Fruit fly (Drosophila melanogaster) whole organism, pupa: ENCODE results near the gene Cys.

Experiments used
- CG12605 ChIP-seq: fragments of 200-800 bp; sonication (Bioruptor generic); IDR thresholded peaks from 2 replicates; pipeline ENCODE4 v1.3.6; 2022; ENCODE audit warnings: missing biosample characterization, missing genetic modification characterization
- CG32121 ChIP-seq: fragments of 200-800 bp; sonication (Bioruptor generic); IDR thresholded peaks from 2 replicates; pipeline ENCODE4 v1.3.6; 2022; ENCODE audit warnings: missing biosample characterization, missing genetic modification characterization
- CG4496 ChIP-seq: fragments of 200-800 bp; sonication (Bioruptor generic); IDR thresholded peaks from 3 replicates; pipeline ENCODE4 v1.3.6; 2022; ENCODE audit warnings: missing biosample characterization, missing genetic modification characterization
- CG8159 ChIP-seq: fragments of 200-800 bp; sonication (Bioruptor generic); optimal IDR thresholded peaks from 3 replicates; lab custom pipeline; 2018; ENCODE audit warnings: missing biosample characterization, mild to moderate bottlenecking, missing genetic modification characterization, moderate library complexity
- CG8301 ChIP-seq: fragments of 200-800 bp; sonication (Bioruptor generic); optimal IDR thresholded peaks from 2 replicates; lab custom pipeline; 2018; ENCODE audit warnings: missing biosample characterization, mild to moderate bottlenecking, missing genetic modification characterization
- CG9948 ChIP-seq: fragments of 200-800 bp; sonication (Bioruptor generic); optimal IDR thresholded peaks from 2 replicates; lab custom pipeline; 2018; ENCODE audit warnings: missing biosample characterization, mild to moderate bottlenecking, missing genetic modification characterization, moderate library complexity
- Ets98B ChIP-seq: fragments of 200-800 bp; sonication (Bioruptor generic); IDR thresholded peaks from 2 replicates; pipeline ENCODE4 v1.3.6; 2022; ENCODE audit warnings: missing biosample characterization, missing genetic modification characterization
- Snoo ChIP-seq: fragments of 200-800 bp; sonication (Bioruptor generic); optimal IDR thresholded peaks from 3 replicates; lab custom pipeline; 2017; ENCODE audit warnings: missing biosample characterization, mild to moderate bottlenecking, missing genetic modification characterization, inconsistent platforms

DNA sequence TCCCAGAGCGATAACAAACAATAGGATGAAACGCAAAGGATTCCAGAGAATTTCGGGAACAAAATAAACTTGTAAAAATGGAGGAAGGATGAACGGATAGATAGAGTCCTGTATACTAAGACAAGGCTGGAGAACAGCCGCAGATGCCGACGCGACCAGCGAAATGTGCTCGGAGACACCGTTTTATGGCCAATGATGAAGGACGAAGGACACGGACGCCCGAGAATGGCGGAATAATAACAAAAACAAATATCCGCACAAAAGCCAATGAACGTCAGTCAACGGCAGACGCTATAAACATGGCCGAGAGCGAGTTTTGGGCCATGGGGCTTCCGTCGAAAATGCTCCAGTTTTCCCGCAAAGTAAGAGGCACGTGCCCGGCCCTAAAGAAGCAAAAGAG lies 14.4 kb downstream of the Cys start:
- no peak for TF ChIP-seq CG8159 (tag; lab: Kevin White, UChicago)
- no peak for TF ChIP-seq Snoo
- TF ChIP-seq CG8301 (tag; lab: Kevin White, UChicago) = no peak
- TF ChIP-seq CG4496 (GFP tag; lab: Robert Waterston, UW) = no peak
- TF ChIP-seq CG32121 = no peak
- no peak for TF ChIP-seq CG12605 (GFP tag; lab: Robert Waterston, UW)
- TF ChIP-seq Ets98B = no peak
- no peak for TF ChIP-seq CG9948 (tag; lab: Kevin White, UChicago)
